Fruit fly (Drosophila melanogaster): Measurements from ENCODE around the gene CG18675.

- TF ChIP-seq usp (GFP tag; optimal IDR thresholded peaks at IDR 0.05), result no peak
- no peak for TF ChIP-seq Dll (optimal IDR thresholded peaks at IDR 0.05)
- TF ChIP-seq EcR (GFP tag; optimal IDR thresholded peaks at IDR 0.05), result no peak
- TF ChIP-seq pan (optimal IDR thresholded peaks at IDR 0.05), result no peak
- TF ChIP-seq psq (optimal IDR thresholded peaks at IDR 0.05), result no peak
Measured at dm6 chr3L:4142064-4142463, 31.6 kb upstream of the CG18675 start, which contains the start of gene CG32260.
